Worm (Caenorhabditis elegans) whole organism, L4/young adult: ENCODE measurements around the gene gmpr-1.

Experiments used
- W03F9.2 ChIP-seq: fragments of 150-350 bp; optimal IDR thresholded peaks from 2 replicates; lab custom pipeline; 2014; ENCODE audit warnings: missing biosample characterization, missing genetic modification characterization
- dao-5 ChIP-seq: sonication (generic microtip); optimal IDR thresholded peaks from 2 replicates; lab custom pipeline; 2016; ENCODE audit warnings: missing genotype, missing genetic modification characterization, moderate library complexity, missing compliant biosample characterization
- him-1 ChIP-seq: sonication (generic microtip); optimal IDR thresholded peaks from 2 replicates; lab custom pipeline; 2016; ENCODE audit warnings: missing genotype, missing genetic modification reagents, missing genetic modification characterization, missing compliant biosample characterization

gmpr-1 gene

ce11 chrV:4322706-4323105 lies 48.5 kb downstream of the gmpr-1 start, which contains the start of gene R02D1.2:
Gene R02D1.2 (minus strand): TSS chrV:4322806.
- TF ChIP-seq him-1 (tag; lab: Kevin White, UChicago) (no peak), dao-5 (no peak), W03F9.2 (no peak)

- no peak for TF ChIP-seq him-1 (tag; lab: Kevin White, UChicago)
- TF ChIP-seq W03F9.2 = no peak
- no peak for TF ChIP-seq dao-5
Observed at ce11 chrV:4319867-4320266, 51.3 kb downstream of the gmpr-1 start, which contains the start of gene ZC132.9. Gene ZC132.9 (minus strand): TSS chrV:4319967.
